Worm (Caenorhabditis elegans): ENCODE measurements around the gene srlf-19.
A peak's percentile ranks its signal among the peaks of the same experiment; 100 is the strongest.

srlf-19 gene

DNA sequence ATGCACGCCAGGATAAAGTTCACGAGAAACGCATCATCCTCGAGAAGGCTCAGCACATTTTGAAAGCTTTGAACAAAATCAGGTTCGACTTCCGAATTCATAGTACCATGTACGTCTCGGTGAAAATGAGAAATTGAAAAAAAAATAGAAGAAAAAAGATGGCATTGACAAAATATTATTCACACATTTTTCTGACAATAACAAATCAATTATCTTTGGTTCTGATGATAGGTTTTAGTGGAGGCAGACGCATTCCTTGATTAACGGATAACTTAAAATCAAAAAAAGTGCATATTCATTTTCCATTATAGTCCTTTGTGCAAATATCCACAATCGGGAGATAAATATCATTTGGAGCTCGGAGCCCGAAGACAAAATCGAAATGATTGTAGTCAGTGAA is 16.2 kb downstream of the srlf-19 start, which contains the start of gene srw-107:
Gene srw-107 (minus strand): TSS at position 101 of the 400 bp plus-strand sequence.
- no peak for TF ChIP-seq hlh-4 (tag; optimal IDR thresholded peaks at IDR 0.05)
- TF ChIP-seq lin-13 (GFP tag; optimal IDR thresholded peaks at IDR 0.05): no peak
- TF ChIP-seq ceh-90 (tag; optimal IDR thresholded peaks at IDR 0.05): no peak
- TF ChIP-seq ceh-63 (GFP tag; optimal IDR thresholded peaks at IDR 0.05): no peak
- no peak for TF ChIP-seq lsy-2 (tag; optimal IDR thresholded peaks at IDR 0.05)
- TF ChIP-seq nhr-20 (tag; optimal IDR thresholded peaks at IDR 0.05): no peak
- TF ChIP-seq mab-9 (GFP tag; IDR thresholded peaks at IDR 0.05): no peak
- no peak for TF ChIP-seq rnt-1 (tag; optimal IDR thresholded peaks at IDR 0.05)
- no peak for TF ChIP-seq isw-1 (GFP tag; IDR thresholded peaks at IDR 0.05)
- TF ChIP-seq mef-2 (tag; optimal IDR thresholded peaks at IDR 0.05): no peak
- no peak for TF ChIP-seq ama-1 (optimal IDR thresholded peaks at IDR 0.05)
- TF ChIP-seq F16B12.6 (tag; optimal IDR thresholded peaks at IDR 0.05): no peak
- TF ChIP-seq lir-3 (tag; optimal IDR thresholded peaks at IDR 0.05; ENCODE audit: poor library complexity): no peak
- TF ChIP-seq nhr-71 (tag; optimal IDR thresholded peaks at IDR 0.05): no peak
- no peak for TF ChIP-seq lin-35 (GFP tag; optimal IDR thresholded peaks at IDR 0.05)
- TF ChIP-seq fos-1 (tag; optimal IDR thresholded peaks at IDR 0.05): no peak

DNA sequence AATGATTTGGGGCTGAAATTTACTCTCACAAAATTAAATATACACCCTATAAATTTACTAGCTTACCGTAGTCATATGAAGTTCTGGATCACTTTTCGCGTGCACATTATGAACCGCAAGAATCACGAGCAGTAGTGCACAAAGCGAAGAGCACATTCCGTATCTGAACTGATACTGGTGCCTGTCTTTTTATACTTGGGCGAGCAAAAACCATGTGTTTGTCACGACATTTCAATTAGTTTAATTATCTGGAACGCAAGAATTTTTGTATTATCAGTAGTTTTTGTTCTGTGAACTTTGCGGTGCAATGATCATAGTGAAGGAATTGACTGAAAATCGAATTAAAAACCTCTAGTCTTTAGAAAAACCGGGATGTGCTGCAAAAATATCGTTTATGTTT is 18.8 kb downstream of the srlf-19 start, which contains the start of gene lipl-3:
Gene lipl-3 (minus strand): TSS at position 161 of the 400 bp plus-strand sequence.
- TF ChIP-seq ceh-8 (GFP tag; optimal IDR thresholded peaks at IDR 0.05) (no peak), nhr-71 (tag; optimal IDR thresholded peaks at IDR 0.05) (no peak), fkh-10 (GFP tag; optimal IDR thresholded peaks at IDR 0.05) (no peak), hlh-4 (tag; optimal IDR thresholded peaks at IDR 0.05) (no peak), unc-130 (tag; optimal IDR thresholded peaks at IDR 0.05) (no peak), lin-15B (tag; optimal IDR thresholded peaks at IDR 0.05) (no peak), mef-2 (tag; optimal IDR thresholded peaks at IDR 0.05) (no peak), elt-2 (tag; optimal IDR thresholded peaks at IDR 0.05) (no peak), grh-1 (GFP tag; IDR thresholded peaks at IDR 0.05) (no peak), ama-1 (optimal IDR thresholded peaks at IDR 0.05) (no peak), unc-62 (GFP tag; optimal IDR thresholded peaks at IDR 0.05) (no peak), nhr-19 (GFP tag; conservative IDR thresholded peaks at IDR 0.05) (no peak), fkh-4 (tag; optimal IDR thresholded peaks at IDR 0.05; ENCODE audit: borderline replicate concordance) (no peak), unc-86 (tag; optimal IDR thresholded peaks at IDR 0.05) (no peak), snu-23 (GFP tag; optimal IDR thresholded peaks at IDR 0.05) (no peak), isw-1 (GFP tag; IDR thresholded peaks at IDR 0.05) (no peak), skn-1 (tag; optimal IDR thresholded peaks at IDR 0.05) (no peak)

DNA sequence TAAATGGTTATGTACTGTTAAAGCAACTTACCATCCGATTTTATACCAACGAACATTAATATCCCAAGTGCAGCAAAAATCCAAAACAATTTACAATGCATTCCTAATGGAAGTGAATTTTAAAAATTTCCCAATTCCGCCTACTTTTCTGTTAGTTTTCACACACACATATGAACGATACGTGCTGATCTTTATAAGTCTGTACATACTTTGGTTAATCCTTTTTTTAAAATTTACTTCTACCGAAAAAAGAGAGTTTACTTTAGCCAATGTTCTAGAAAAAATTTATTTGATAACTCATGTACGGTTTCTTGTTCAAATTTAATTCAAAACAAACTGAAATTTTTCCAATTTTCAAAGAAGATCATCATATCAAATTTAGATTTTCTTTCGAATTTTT is 19.7 kb downstream of the srlf-19 start, which contains the start of gene R11G11.16:
Gene R11G11.16 (minus strand): TSS at position 101 of the 400 bp plus-strand sequence.
- TF ChIP-seq elt-3 (tag; optimal IDR thresholded peaks at IDR 0.05) (no peak), xbp-1 (tag; optimal IDR thresholded peaks at IDR 0.05) (no peak), unc-30 (tag; optimal IDR thresholded peaks at IDR 0.05) (no peak)

DNA sequence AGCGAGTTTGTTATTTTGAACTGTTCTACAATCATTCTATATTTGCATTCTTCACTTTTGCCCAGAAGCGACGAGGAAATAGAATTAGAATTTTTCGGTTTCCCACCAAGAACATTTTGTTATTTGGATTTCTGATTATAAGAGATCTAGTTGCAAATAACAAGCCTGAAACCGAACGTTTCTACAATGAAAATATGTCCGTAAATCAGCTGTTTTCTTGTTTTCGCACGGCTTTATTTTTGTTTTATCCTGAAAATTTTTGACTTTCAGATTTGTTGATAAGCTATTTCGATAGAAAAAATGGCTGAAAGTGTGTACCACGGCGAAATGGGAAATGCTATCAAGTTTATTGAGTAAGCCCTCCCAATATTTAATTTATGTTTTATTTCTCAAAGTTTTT is 22.3 kb downstream of the srlf-19 start, which contains the start of gene srw-108:
Gene srw-108 (plus strand): TSS at position 301 of the 400 bp plus-strand sequence.
- TF ChIP-seq lin-15B (tag; optimal IDR thresholded peaks at IDR 0.05): no peak
- no peak for TF ChIP-seq sup-37 (GFP tag; optimal IDR thresholded peaks at IDR 0.05)

DNA sequence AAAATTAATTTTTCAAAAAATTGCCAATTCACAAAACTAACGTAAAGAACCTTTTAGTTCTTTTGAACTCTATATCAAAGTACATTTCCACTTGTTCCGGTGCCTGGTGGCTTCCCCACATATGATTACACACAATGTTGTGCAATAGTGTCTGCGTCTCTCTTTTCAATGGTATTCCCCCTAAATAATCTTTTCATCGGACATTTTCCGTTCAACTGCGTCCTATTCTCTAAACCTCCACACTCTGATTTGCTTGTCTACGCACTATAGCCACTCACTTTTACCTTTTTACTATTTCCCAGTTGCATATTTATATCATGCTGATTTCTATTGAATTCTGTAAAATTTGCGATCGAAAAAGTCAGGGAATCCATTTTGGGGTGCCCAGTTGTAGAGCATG is 26.8 kb downstream of the srlf-19 start, which contains the start of gene nhr-58:
Gene nhr-58 (plus strand): TSS at position 214 of the 400 bp plus-strand sequence.
- TF ChIP-seq lin-13 (GFP tag; optimal IDR thresholded peaks at IDR 0.05) (no peak), irx-1 (tag; optimal IDR thresholded peaks at IDR 0.05) (no peak), tlp-1 (tag; optimal IDR thresholded peaks at IDR 0.05) (no peak), egl-27 (tag; optimal IDR thresholded peaks at IDR 0.05) (peak; percentile 70 to 83), snpc-4 (tag; optimal IDR thresholded peaks at IDR 0.05) (no peak), sptf-1 (tag; optimal IDR thresholded peaks at IDR 0.05) (no peak), egl-13 (tag; optimal IDR thresholded peaks at IDR 0.05) (no peak), nhr-11 (tag; optimal IDR thresholded peaks at IDR 0.05) (peak; percentile 59), fkh-10 (GFP tag; optimal IDR thresholded peaks at IDR 0.05) (no peak), fkh-4 (tag; optimal IDR thresholded peaks at IDR 0.05; ENCODE audit: borderline replicate concordance) (no peak), ztf-4 (tag; optimal IDR thresholded peaks at IDR 0.05) (peak; percentile 27), nhr-84 (tag; optimal IDR thresholded peaks at IDR 0.05) (no peak), unc-62 (GFP tag; optimal IDR thresholded peaks at IDR 0.05) (no peak), snu-23 (GFP tag; optimal IDR thresholded peaks at IDR 0.05) (peak; percentile 72), lin-35 (GFP tag; optimal IDR thresholded peaks at IDR 0.05) (peak in 1 of 2 experiments; percentile 59), nhr-20 (tag; optimal IDR thresholded peaks at IDR 0.05) (peak; percentile 77), vab-15 (tag; optimal IDR thresholded peaks at IDR 0.05) (no peak), dpl-1 (GFP tag; optimal IDR thresholded peaks at IDR 0.05) (peak in 2 of 3 experiments; percentile 8 to 17), dsc-1 (tag; optimal IDR thresholded peaks at IDR 0.05) (no peak), rnt-1 (tag; optimal IDR thresholded peaks at IDR 0.05) (peak; percentile 45), isw-1 (GFP tag; IDR thresholded peaks at IDR 0.05) (no peak), lin-15B (tag; optimal IDR thresholded peaks at IDR 0.05) (no peak)

All from whole organism, L1 larva.